Fruit fly (Drosophila melanogaster): ENCODE data around the gene CG34112.

Gene CG34112

dm6 chr3R:4378363-4379354 is 15.4 kb downstream of the CG34112 start, which contains the start of gene Sfxn1-3 (continued):
- TF ChIP-seq ci (GFP tag; IDR thresholded peaks at IDR 0.05) (peak; percentile 73), CG2120 (GFP tag; optimal IDR thresholded peaks at IDR 0.05) (peak; percentile 64), CG18619 (GFP tag; optimal IDR thresholded peaks at IDR 0.05) (no peak), CG8765 (GFP tag; IDR thresholded peaks at IDR 0.05) (no peak), CG2116 (GFP tag; optimal IDR thresholded peaks at IDR 0.05) (peak; percentile 8), CG4820 (GFP tag; optimal IDR thresholded peaks at IDR 0.05) (no peak), ash1 (GFP tag; optimal IDR thresholded peaks at IDR 0.05) (peak; percentile 65), grn (GFP tag; optimal IDR thresholded peaks at IDR 0.05) (peak; percentile 80), emc (GFP tag; optimal IDR thresholded peaks at IDR 0.05) (no peak), salm (tag; optimal IDR thresholded peaks at IDR 0.05) (no peak), CG10209 (GFP tag; optimal IDR thresholded peaks at IDR 0.05) (peak; percentile 22), Sox100B (GFP tag; optimal IDR thresholded peaks at IDR 0.05) (no peak), Vsx1 (GFP tag; optimal IDR thresholded peaks at IDR 0.05) (peak; percentile 56), CoRest (tag; optimal IDR thresholded peaks at IDR 0.05) (peak; percentile 23), sob (GFP tag; IDR thresholded peaks at IDR 0.05) (peak; percentile 55), cwo (GFP tag; optimal IDR thresholded peaks at IDR 0.05) (peak; percentile 73), pita (GFP tag; optimal IDR thresholded peaks at IDR 0.05) (no peak), Awh (GFP tag; IDR thresholded peaks at IDR 0.05) (no peak; the same call in 1 of the 2 replicates), CHES-1-like (GFP tag; optimal IDR thresholded peaks at IDR 0.05) (no peak), chm (GFP tag; IDR thresholded peaks at IDR 0.05) (peak; percentile 68; the same call in 1 of the 2 replicates), knrl (GFP tag; IDR thresholded peaks at IDR 0.05; ENCODE audit: partially characterized antibody) (peak; percentile 19; the same call in 1 of the 3 replicates), vvl (GFP tag; IDR thresholded peaks at IDR 0.05) (peak; percentile 54; the same call in 1 of the 2 replicates), Gug (GFP tag; IDR thresholded peaks at IDR 0.05) (0 out of 4 replicates have a peak, but pooled peaks have one; percentile 36), fd102C (GFP tag; optimal IDR thresholded peaks at IDR 0.05) (no peak), onecut (GFP tag; IDR thresholded peaks at IDR 0.05) (peak; percentile 47), Aef1 (GFP tag; IDR thresholded peaks at IDR 0.05) (no peak), sna (GFP tag; IDR thresholded peaks at IDR 0.05; ENCODE audit: partially characterized antibody) (peak; percentile 52; the same call in 1 of the 2 replicates), Bgb (GFP tag; IDR thresholded peaks at IDR 0.05; ENCODE audit: partially characterized antibody) (peak; percentile 75), Hand (GFP tag; optimal IDR thresholded peaks at IDR 0.05) (peak; percentile 63), CG17802 (tag; optimal IDR thresholded peaks at IDR 0.05) (no peak), Sin3A (optimal IDR thresholded peaks at IDR 0.05) (no peak), ase (GFP tag; IDR thresholded peaks at IDR 0.05) (0 out of 3 replicates have a peak, but pooled peaks have one; percentile 40), CG17328 (GFP tag; IDR thresholded peaks at IDR 0.05) (no peak), gce (GFP tag; IDR thresholded peaks at IDR 0.05) (peak; percentile 31; the same call in 1 of the 3 replicates), tx (GFP tag; optimal IDR thresholded peaks at IDR 0.05) (no peak), CG12299 (tag; optimal IDR thresholded peaks at IDR 0.05) (peak; percentile 50), ken (GFP tag; IDR thresholded peaks at IDR 0.05) (no peak), Hmx (GFP tag; optimal IDR thresholded peaks at IDR 0.05) (no peak), eve (GFP tag; optimal IDR thresholded peaks at IDR 0.05) (no peak), CG1792 (GFP tag; optimal IDR thresholded peaks at IDR 0.05) (peak; percentile 49), C15 (GFP tag; IDR thresholded peaks at IDR 0.05) (no peak), CG2875 (GFP tag; optimal IDR thresholded peaks at IDR 0.05) (no peak), ssp (GFP tag; IDR thresholded peaks at IDR 0.05) (no peak), CG13894 (tag; optimal IDR thresholded peaks at IDR 0.05) (peak; percentile 72), btn (GFP tag; optimal IDR thresholded peaks at IDR 0.05) (no peak), ttk (GFP tag; IDR thresholded peaks at IDR 0.05) (peak; percentile 55; the same call in 1 of the 2 replicates), crol (GFP tag; IDR thresholded peaks at IDR 0.05) (peak; percentile 96), ERR (GFP tag; optimal IDR thresholded peaks at IDR 0.05) (peak; percentile 26), kni (GFP tag; optimal IDR thresholded peaks at IDR 0.05) (peak; percentile 67)
